Fruit fly (Drosophila melanogaster) whole organism, embryonic: ENCODE measurements around the gene RpS28b.
A peak's percentile ranks its signal among the peaks of the same experiment; 100 is the strongest.

ENCODE experiments used
- CG12219 ChIP-seq: fragments of 200-800 bp; sonication (Bioruptor generic); optimal IDR thresholded peaks from 3 replicates; lab custom pipeline; 2018; ENCODE audit warnings: missing biosample characterization, mild to moderate bottlenecking, missing genetic modification characterization
- CG12299 ChIP-seq: fragments of 200-800 bp; sonication (Bioruptor generic); optimal IDR thresholded peaks from 2 replicates; lab custom pipeline; 2018; ENCODE audit warnings: missing biosample characterization, mild to moderate bottlenecking, missing genetic modification characterization
- CG12391 ChIP-seq: fragments of 200-800 bp; sonication (Bioruptor generic); optimal IDR thresholded peaks from 3 replicates; lab custom pipeline; 2018; ENCODE audit warnings: missing biosample characterization, mild to moderate bottlenecking, missing genetic modification characterization, moderate library complexity
- CG13894 ChIP-seq: fragments of 200-800 bp; sonication (Bioruptor generic); optimal IDR thresholded peaks from 3 replicates; lab custom pipeline; 2018; ENCODE audit warnings: missing biosample characterization, mild to moderate bottlenecking, missing genetic modification characterization, moderate library complexity
- CG16863 ChIP-seq: fragments of 200-800 bp; sonication (Bioruptor generic); optimal IDR thresholded peaks from 3 replicates; lab custom pipeline; 2016; ENCODE audit warnings: missing biosample characterization, missing genetic modification characterization
- CG2875 ChIP-seq: fragments of 200-800 bp; sonication (Bioruptor generic); optimal IDR thresholded peaks from 2 replicates; lab custom pipeline; 2017; ENCODE audit warnings: missing biosample characterization, mild to moderate bottlenecking, missing genetic modification characterization, missing genetic modification reagents
- CG30020 ChIP-seq: fragments of 200-800 bp; optimal IDR thresholded peaks from 2 replicates; lab custom pipeline; 2019; ENCODE audit warnings: missing biosample characterization, mild to moderate bottlenecking, missing genetic modification characterization, moderate library complexity
- CG3163 ChIP-seq: fragments of 200-800 bp; sonication (Bioruptor generic); optimal IDR thresholded peaks from 3 replicates; lab custom pipeline; 2016; ENCODE audit warnings: missing biosample characterization, missing genetic modification characterization
- CG3281 ChIP-seq: fragments of 200-800 bp; sonication (Bioruptor generic); optimal IDR thresholded peaks from 3 replicates; lab custom pipeline; 2017; ENCODE audit warnings: missing biosample characterization, mild to moderate bottlenecking, missing genetic modification characterization
- CG33213 ChIP-seq: fragments of 200-800 bp; sonication (Bioruptor generic); optimal IDR thresholded peaks from 3 replicates; lab custom pipeline; 2016; ENCODE audit warnings: missing biosample characterization, missing genetic modification characterization
- CG3407 ChIP-seq: fragments of 200-800 bp; sonication (Bioruptor generic); optimal IDR thresholded peaks from 2 replicates; lab custom pipeline; 2018; ENCODE audit warnings: missing biosample characterization, mild to moderate bottlenecking, missing genetic modification characterization
- CG34224 ChIP-seq: fragments of 200-800 bp; sonication (Bioruptor generic); IDR thresholded peaks from 3 replicates; pipeline ENCODE4 v1.3.6; 2022; ENCODE audit warnings: missing biosample characterization, missing genetic modification characterization; ENCODE audit not compliant: partially characterized antibody
- CG3838 ChIP-seq: fragments of 200-800 bp; sonication (Bioruptor generic); optimal IDR thresholded peaks from 3 replicates; lab custom pipeline; 2016; ENCODE audit warnings: missing biosample characterization, missing genetic modification characterization
- CG4328 ChIP-seq: fragments of 200-800 bp; sonication (Bioruptor generic); optimal IDR thresholded peaks from 3 replicates; lab custom pipeline; 2017; ENCODE audit warnings: missing biosample characterization, missing genetic modification reagents, missing genetic modification characterization
- CG4730 ChIP-seq: fragments of 200-800 bp; sonication (Bioruptor generic); IDR thresholded peaks from 2 replicates; pipeline ENCODE4 v1.3.6; 2022; ENCODE audit warnings: missing biosample characterization, missing genetic modification characterization
- CG6791 ChIP-seq: fragments of 200-800 bp; sonication (Bioruptor generic); IDR thresholded peaks from 3 replicates; pipeline ENCODE4 v1.3.6; 2022; ENCODE audit warnings: missing biosample characterization, missing genetic modification characterization; ENCODE audit not compliant: partially characterized antibody
- CG8359 ChIP-seq: fragments of 200-800 bp; sonication (Bioruptor generic); optimal IDR thresholded peaks from 2 replicates; lab custom pipeline; 2017; ENCODE audit warnings: missing biosample characterization, mild to moderate bottlenecking, missing genetic modification characterization, borderline replicate concordance
- D19A ChIP-seq: fragments of 200-800 bp; optimal IDR thresholded peaks from 3 replicates; lab custom pipeline; 2019; ENCODE audit warnings: missing biosample characterization, mild to moderate bottlenecking, missing genetic modification characterization, moderate library complexity
- Dek ChIP-seq: fragments of 200-800 bp; sonication (Bioruptor generic); optimal IDR thresholded peaks from 3 replicates; lab custom pipeline; 2019; ENCODE audit warnings: missing biosample characterization, mild to moderate bottlenecking, missing genetic modification characterization, moderate library complexity
- GATAe ChIP-seq: fragments of 200-800 bp; sonication (Bioruptor generic); conservative IDR thresholded peaks from 2 replicates; pipeline ENCODE4 v1.3.6; 2022; ENCODE audit warnings: missing biosample characterization, missing genetic modification characterization
- Gsc ChIP-seq: fragments of 200-800 bp; sonication (Bioruptor generic); IDR thresholded peaks from 2 replicates; pipeline ENCODE4 v1.3.6; 2022; ENCODE audit warnings: missing biosample characterization, missing genetic modification characterization
- HLHmδ ChIP-seq: fragments of 200-800 bp; sonication (Bioruptor generic); optimal IDR thresholded peaks from 2 replicates; lab custom pipeline; 2018; ENCODE audit warnings: missing biosample characterization, mild to moderate bottlenecking, missing genetic modification characterization, moderate library complexity
- Hand ChIP-seq: fragments of 200-800 bp; sonication (Bioruptor generic); optimal IDR thresholded peaks from 2 replicates; lab custom pipeline; 2017; ENCODE audit warnings: mild to moderate bottlenecking, missing biosample characterization, missing genetic modification reagents, missing genetic modification characterization
- HmgD ChIP-seq: fragments of 200-800 bp; sonication (Bioruptor generic); optimal IDR thresholded peaks from 3 replicates; lab custom pipeline; 2016; ENCODE audit warnings: missing biosample characterization, missing genetic modification characterization
- MTF-1 ChIP-seq: fragments of 200-800 bp; sonication (Bioruptor generic); optimal IDR thresholded peaks from 2 replicates; lab custom pipeline; 2018; ENCODE audit warnings: missing biosample characterization, mild to moderate bottlenecking, missing genetic modification characterization, borderline replicate concordance
- Nf-YC ChIP-seq: fragments of 200-800 bp; optimal IDR thresholded peaks from 3 replicates; lab custom pipeline; 2019; ENCODE audit warnings: missing biosample characterization, mild to moderate bottlenecking, missing genetic modification characterization, moderate library complexity
- Sox102F ChIP-seq: fragments of 200-800 bp; sonication (Bioruptor generic); optimal IDR thresholded peaks from 2 replicates; lab custom pipeline; 2018; ENCODE audit warnings: missing biosample characterization, mild to moderate bottlenecking, missing genetic modification characterization, moderate library complexity
- bbx ChIP-seq: fragments of 200-800 bp; sonication (Bioruptor generic); IDR thresholded peaks from 2 replicates; pipeline ENCODE4 v1.3.6; 2022; ENCODE audit warnings: missing biosample characterization, missing genetic modification characterization; ENCODE audit not compliant: partially characterized antibody
- chn ChIP-seq: fragments of 200-800 bp; sonication (Bioruptor generic); optimal IDR thresholded peaks from 2 replicates; lab custom pipeline; 2016; ENCODE audit warnings: missing biosample characterization, missing genetic modification characterization
- crc ChIP-seq: fragments of 200-800 bp; sonication (Bioruptor generic); optimal IDR thresholded peaks from 2 replicates; lab custom pipeline; 2016; ENCODE audit warnings: missing biosample characterization, missing genetic modification characterization
- crp ChIP-seq, 2 experiments: fragments of 200-800 bp; sonication (Bioruptor generic); optimal IDR thresholded peaks; 2 replicates in 1 of 2; 3 replicates in 1 of 2; lab custom pipeline; 2017; ENCODE audit warnings: missing biosample characterization in 2 of 2, missing genetic modification characterization in 2 of 2, mild to moderate bottlenecking in 1 of 2, moderate library complexity in 1 of 2
- dimm ChIP-seq: fragments of 200-800 bp; sonication (Bioruptor generic); IDR thresholded peaks from 2 replicates; pipeline ENCODE4 v1.3.6; 2022; ENCODE audit warnings: missing biosample characterization, missing genetic modification characterization
- dm ChIP-seq: fragments of 200-800 bp; sonication (Bioruptor generic); optimal IDR thresholded peaks from 3 replicates; lab custom pipeline; 2016; ENCODE audit warnings: missing biosample characterization, missing genetic modification characterization
- dmrt11E ChIP-seq: fragments of 200-800 bp; sonication (Bioruptor generic); optimal IDR thresholded peaks from 3 replicates; lab custom pipeline; 2018; ENCODE audit warnings: missing biosample characterization, mild to moderate bottlenecking, missing genetic modification characterization, moderate library complexity
- gfzf ChIP-seq: fragments of 200-800 bp; sonication (Bioruptor generic); optimal IDR thresholded peaks from 2 replicates; lab custom pipeline; 2016; ENCODE audit warnings: missing biosample characterization, mild to moderate bottlenecking, missing genetic modification characterization, moderate library complexity
- insv ChIP-seq, 2 experiments: fragments of 200-800 bp; sonication (Bioruptor generic); optimal IDR thresholded peaks; 3 replicates each; lab custom pipeline; 2016 to 2018; ENCODE audit warnings: missing biosample characterization in 2 of 2, missing genetic modification characterization in 2 of 2
- lab ChIP-seq: fragments of 200-800 bp; sonication (Bioruptor generic); optimal IDR thresholded peaks from 3 replicates; lab custom pipeline; 2017; ENCODE audit warnings: missing biosample characterization, missing genetic modification characterization, mild to moderate bottlenecking, moderate library complexity, missing genetic modification reagents
- lilli ChIP-seq: fragments of 200-800 bp; sonication (Bioruptor generic); optimal IDR thresholded peaks from 3 replicates; lab custom pipeline; 2016; ENCODE audit warnings: missing biosample characterization, missing genetic modification characterization
- otp ChIP-seq: fragments of 200-800 bp; sonication (Bioruptor generic); IDR thresholded peaks from 3 replicates; pipeline ENCODE4, ENCODE4 v1.3.6; 2022; ENCODE audit warnings: missing biosample characterization, missing genetic modification characterization
- p53 ChIP-seq: fragments of 200-800 bp; sonication (Bioruptor generic); optimal IDR thresholded peaks from 2 replicates; lab custom pipeline; 2016; ENCODE audit warnings: missing biosample characterization, missing genetic modification characterization
- pros ChIP-seq: fragments of 200-800 bp; sonication (Bioruptor generic); optimal IDR thresholded peaks from 3 replicates; lab custom pipeline; 2019; ENCODE audit warnings: missing biosample characterization, mild to moderate bottlenecking, missing genetic modification characterization, moderate library complexity
- sug ChIP-seq: fragments of 200-800 bp; optimal IDR thresholded peaks from 2 replicates; lab custom pipeline; 2019; ENCODE audit warnings: missing biosample characterization, mild to moderate bottlenecking, missing genetic modification characterization, moderate library complexity
- tin ChIP-seq: fragments of 200-800 bp; sonication (Bioruptor generic); optimal IDR thresholded peaks from 3 replicates; lab custom pipeline; 2016; ENCODE audit warnings: missing biosample characterization, missing genetic modification characterization
- tup ChIP-seq: fragments of 200-800 bp; sonication (Bioruptor generic); optimal IDR thresholded peaks from 2 replicates; lab custom pipeline; 2016; ENCODE audit warnings: missing biosample characterization, mild to moderate bottlenecking, missing genetic modification characterization, moderate library complexity
- tx ChIP-seq: fragments of 200-800 bp; sonication (Bioruptor generic); optimal IDR thresholded peaks from 2 replicates; lab custom pipeline; 2016; ENCODE audit warnings: missing biosample characterization, missing genetic modification characterization
- unc-4 ChIP-seq: fragments of 200-800 bp; sonication (Bioruptor generic); IDR thresholded peaks from 2 replicates; pipeline ENCODE4 v1.3.6; 2022; ENCODE audit warnings: missing biosample characterization, missing genetic modification characterization; ENCODE audit not compliant: partially characterized antibody
- wor ChIP-seq: fragments of 200-800 bp; sonication (Bioruptor generic); IDR thresholded peaks from 2 replicates; pipeline ENCODE4 v1.3.6; 2022; ENCODE audit warnings: missing biosample characterization, missing genetic modification characterization
- zfh1 ChIP-seq: fragments of 200-800 bp; sonication (Bioruptor generic); IDR thresholded peaks from 3 replicates; pipeline ENCODE4 v1.3.6; 2022; ENCODE audit warnings: missing biosample characterization, missing genetic modification characterization

The RpS28b gene

dm6 chrX:9600083-9600817 lies 45.8 kb downstream of the RpS28b start (continued):
- no peak for TF ChIP-seq CG6791
- peak; percentile 57 for TF ChIP-seq tup
- peak; percentile 63 for TF ChIP-seq CG12299 (tag; lab: Kevin White, UChicago)
- peak; percentile 53 for TF ChIP-seq CG4328 (GFP tag; lab: Kevin White, UChicago)
- peak; percentile 78 for TF ChIP-seq CG3281 (GFP tag; lab: Kevin White, UChicago)
- TF ChIP-seq Dek (tag; lab: Kevin White, UChicago), result peak; percentile 65
- TF ChIP-seq Hand (GFP tag; lab: Kevin White, UChicago), result peak; percentile 80
- peak; percentile 55 for TF ChIP-seq CG3407 (GFP tag; lab: Kevin White, UChicago)
- TF ChIP-seq insv (GFP tag; optimal IDR thresholded peaks at IDR 0.05; lab: Kevin White, UChicago), result peak in 1 of 2 experiments; percentile 41
- peak; percentile 76 for TF ChIP-seq CG12391
- peak; percentile 42 for TF ChIP-seq CG3838 (GFP tag; lab: Kevin White, UChicago)
- TF ChIP-seq Sox102F, result peak; percentile 69
- TF ChIP-seq wor, result peak; percentile 59
- no peak for TF ChIP-seq MTF-1 (GFP tag; lab: Kevin White, UChicago)
- TF ChIP-seq GATAe (GFP tag; lab: Robert Waterston, UW), result no peak
- TF ChIP-seq CG2875 (GFP tag; lab: Kevin White, UChicago), result peak; percentile 50
- TF ChIP-seq dmrt11E (tag; lab: Kevin White, UChicago), result peak; percentile 23
- TF ChIP-seq lab, result peak; percentile 88
- peak; percentile 67 for TF ChIP-seq tin
- TF ChIP-seq CG16863 (GFP tag; lab: Kevin White, UChicago), result peak; percentile 70
- peak in 1 of 2 experiments; percentile 22 for TF ChIP-seq crp (GFP tag; optimal IDR thresholded peaks at IDR 0.05; lab: Kevin White, UChicago)
- TF ChIP-seq otp, result no peak
- TF ChIP-seq CG4730 (GFP tag; lab: Robert Waterston, UW), result peak; percentile 51; the same call in 1 of the 2 replicates
- peak; percentile 15 for TF ChIP-seq HmgD (GFP tag; lab: Kevin White, UChicago)
- peak; percentile 43 for TF ChIP-seq CG33213 (GFP tag; lab: Kevin White, UChicago)
- TF ChIP-seq lilli (GFP tag; lab: Kevin White, UChicago), result peak; percentile 84
- no peak for TF ChIP-seq HLHmδ (GFP tag; lab: Kevin White, UChicago)
- peak; percentile 5 for TF ChIP-seq CG30020
- no peak for TF ChIP-seq pros
- TF ChIP-seq Gsc (GFP tag; lab: Robert Waterston, UW), result no peak
- peak; percentile 56 for TF ChIP-seq sug
- no peak for TF ChIP-seq unc-4 (GFP tag; lab: Robert Waterston, UW)
- peak; percentile 40 for TF ChIP-seq crc (GFP tag; lab: Kevin White, UChicago)
- peak; percentile 51 for TF ChIP-seq dm
- peak; percentile 77 for TF ChIP-seq D19A (tag; lab: Kevin White, UChicago)
- TF ChIP-seq gfzf (GFP tag; lab: Kevin White, UChicago), result no peak
- TF ChIP-seq zfh1 (GFP tag; lab: Robert Waterston, UW), result peak; percentile 64; the same call in 1 of the 3 replicates
- TF ChIP-seq tx (GFP tag; lab: Kevin White, UChicago), result peak; percentile 44
- TF ChIP-seq bbx, result no peak
- no peak for TF ChIP-seq CG34224 (GFP tag; lab: Robert Waterston, UW)
- no peak for TF ChIP-seq p53 (GFP tag; lab: Kevin White, UChicago)
- peak; percentile 66 for TF ChIP-seq chn
- 0 out of 2 replicates have a peak, but pooled peaks have one; percentile 24 for TF ChIP-seq dimm (GFP tag; lab: Robert Waterston, UW)
- peak; percentile 68 for TF ChIP-seq CG13894
- TF ChIP-seq CG12219 (GFP tag; lab: Kevin White, UChicago), result peak; percentile 63
- peak; percentile 58 for TF ChIP-seq CG3163 (GFP tag; lab: Kevin White, UChicago)
- TF ChIP-seq CG8359 (GFP tag; lab: Kevin White, UChicago), result no peak
- TF ChIP-seq Nf-YC (tag; lab: Kevin White, UChicago), result peak; percentile 51
